Worm (Caenorhabditis elegans) whole organism, early embryonic: ENCODE data around the gene adbp-1.

Experiments
- B0310.2 ChIP-seq: sonication (generic microtip); optimal IDR thresholded peaks from 2 replicates; lab custom pipeline; 2016; ENCODE audit warnings: mild to moderate bottlenecking, missing genetic modification characterization, missing compliant biosample characterization
- F13C5.2 ChIP-seq: sonication (generic microtip); optimal IDR thresholded peaks from 2 replicates; lab custom pipeline; 2017; ENCODE audit warnings: mild to moderate bottlenecking, missing genetic modification characterization, inconsistent platforms, missing compliant biosample characterization
- aly-1 ChIP-seq: sonication (generic microtip); optimal IDR thresholded peaks from 2 replicates; lab custom pipeline; 2016; ENCODE audit warnings: missing genetic modification characterization, missing compliant biosample characterization
- ama-1 ChIP-seq: fragments of 150-350 bp; optimal IDR thresholded peaks from 2 replicates; lab custom pipeline; 2014
- ceh-13 ChIP-seq: fragments of 200-800 bp; sonication (Bioruptor generic); optimal IDR thresholded peaks from 2 replicates; lab custom pipeline; 2018; ENCODE audit warnings: mild to moderate bottlenecking, missing genetic modification characterization, missing compliant biosample characterization
- ets-7 ChIP-seq: sonication (generic microtip); optimal IDR thresholded peaks from 2 replicates; lab custom pipeline; 2016; ENCODE audit warnings: missing genotype, missing genetic modification characterization, missing compliant biosample characterization
- flt-1 ChIP-seq: fragments of 200-800 bp; sonication (Bioruptor generic); IDR thresholded peaks from 2 replicates; pipeline ENCODE4 v1.3.6; 2022; ENCODE audit warnings: missing genetic modification characterization, missing compliant biosample characterization
- hmbx-1 ChIP-seq: sonication (generic microtip); optimal IDR thresholded peaks from 2 replicates; lab custom pipeline; 2016; ENCODE audit warnings: mild to moderate bottlenecking, missing genetic modification characterization, missing compliant biosample characterization
- hmg-4 ChIP-seq: fragments of 200-800 bp; sonication (Bioruptor generic); optimal IDR thresholded peaks from 2 replicates; lab custom pipeline; 2018; ENCODE audit warnings: mild to moderate bottlenecking, missing genetic modification characterization, missing compliant biosample characterization
- hnd-1 ChIP-seq: sonication (generic microtip); optimal IDR thresholded peaks from 2 replicates; lab custom pipeline; 2016; ENCODE audit warnings: missing genetic modification characterization, missing compliant biosample characterization
- pes-1 ChIP-seq: fragments of 200-800 bp; sonication (Bioruptor generic); IDR thresholded peaks from 2 replicates; pipeline ENCODE4 v1.3.6; 2022; ENCODE audit warnings: missing genetic modification reagents, missing genetic modification characterization, missing compliant biosample characterization
- scrt-1 ChIP-seq: fragments of 200-800 bp; sonication (Bioruptor generic); IDR thresholded peaks from 2 replicates; pipeline ENCODE4 v1.3.6; 2022; ENCODE audit warnings: missing genetic modification characterization, missing compliant biosample characterization
- tbx-11 ChIP-seq: fragments of 200-800 bp; sonication (Bioruptor generic); IDR thresholded peaks from 2 replicates; pipeline ENCODE4 v1.3.6; 2022; ENCODE audit warnings: missing genetic modification characterization, missing compliant biosample characterization
- tbx-37 ChIP-seq: fragments of 200-800 bp; sonication (Bioruptor generic); conservative IDR thresholded peaks from 2 replicates; pipeline ENCODE4 v1.3.6; 2022; ENCODE audit warnings: missing genetic modification reagents, missing genetic modification characterization, missing compliant biosample characterization

- TF ChIP-seq ama-1 (lab: Kevin White, UChicago) (no peak), tbx-11 (no peak), hmg-4 (GFP tag; lab: Kevin White, UChicago) (no peak), tbx-37 (GFP tag; lab: Robert Waterston, UW) (no peak), pes-1 (GFP tag; lab: Robert Waterston, UW) (no peak), flt-1 (GFP tag; lab: Robert Waterston, UW) (no peak), B0310.2 (no peak), hmbx-1 (no peak), aly-1 (tag; lab: Kevin White, UChicago) (no peak), hnd-1 (tag; lab: Kevin White, UChicago) (no peak), ceh-13 (GFP tag; lab: Kevin White, UChicago) (no peak), ets-7 (tag; lab: Kevin White, UChicago) (no peak), scrt-1 (GFP tag; lab: Robert Waterston, UW) (no peak), F13C5.2 (no peak)
These were observed 15.4 kb upstream of the adbp-1 start for ce11 chrII:11428599-11428998.
